Worm (Caenorhabditis elegans) whole organism, early embryonic: ENCODE results near the gene fbxa-138.

Experiments used
- F13C5.2 ChIP-seq: sonication (generic microtip); optimal IDR thresholded peaks from 2 replicates; lab custom pipeline; 2017; ENCODE audit warnings: mild to moderate bottlenecking, missing genetic modification characterization, inconsistent platforms, missing compliant biosample characterization
- ceh-13 ChIP-seq: fragments of 200-800 bp; sonication (Bioruptor generic); optimal IDR thresholded peaks from 2 replicates; lab custom pipeline; 2018; ENCODE audit warnings: mild to moderate bottlenecking, missing genetic modification characterization, missing compliant biosample characterization
- ceh-36 ChIP-seq: sonication (generic microtip); optimal IDR thresholded peaks from 2 replicates; lab custom pipeline; 2016; ENCODE audit warnings: missing genetic modification characterization, inconsistent platforms, missing compliant biosample characterization

DNA sequence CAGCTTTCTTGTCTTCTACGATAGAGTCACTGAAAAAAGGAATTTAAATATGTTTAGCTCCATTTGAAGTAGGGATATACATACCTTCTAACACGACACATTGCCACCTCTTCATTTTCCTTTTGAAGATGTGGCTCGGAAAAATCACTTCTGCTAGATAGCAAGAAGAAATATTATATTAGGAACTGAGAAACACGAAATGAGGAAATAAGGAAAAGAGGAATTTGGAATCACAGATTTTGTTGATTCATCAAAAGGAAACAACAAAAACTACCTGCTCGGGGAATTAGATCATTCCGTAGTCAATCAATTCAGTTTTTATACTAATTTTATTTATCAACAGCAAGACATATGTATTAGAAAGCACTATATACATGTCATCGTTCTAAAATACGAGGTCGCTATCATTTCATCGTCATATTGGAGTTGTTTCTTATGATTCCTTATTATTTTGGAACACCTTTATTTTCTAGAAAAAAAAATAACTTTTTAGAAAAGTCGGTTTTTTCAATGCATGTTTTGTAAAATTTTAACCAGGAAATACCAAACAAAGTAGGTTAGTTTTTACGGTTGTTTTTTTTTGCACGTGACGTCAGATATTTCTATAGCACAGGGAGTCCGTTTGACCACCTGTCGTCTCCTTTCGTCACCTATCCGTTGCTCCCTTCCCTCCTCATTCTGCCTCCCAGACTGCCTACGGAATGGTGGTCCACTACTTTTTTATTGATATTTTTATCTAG, 3.3 kb downstream of the fbxa-138 start, which contains the start of the genes pals-21 and Y82E9BR.6:
- TF ChIP-seq ceh-13 (no peak), F13C5.2 (tag; lab: Kevin White, UChicago) (no peak), ceh-36 (tag; lab: Kevin White, UChicago) (no peak)
